Fruit fly (Drosophila melanogaster): ENCODE data around the gene CG10486.

- TF ChIP-seq insv (optimal IDR thresholded peaks at IDR 0.05) (no peak), Sin3A (optimal IDR thresholded peaks at IDR 0.05) (no peak), ttk (optimal IDR thresholded peaks at IDR 0.05) (no peak), Myc (optimal IDR thresholded peaks at IDR 0.05) (no peak), h (optimal IDR thresholded peaks at IDR 0.05) (no peak), psq (optimal IDR thresholded peaks at IDR 0.05) (no peak)
Measured at dm6 chr3L:5940431-5940830, 33.9 kb upstream of the CG10486 start.
